Worm (Caenorhabditis elegans) whole organism, young adult: ENCODE measurements around the gene dyf-19.

Experiments used
- B0035.1 ChIP-seq: sonication (generic microtip); optimal IDR thresholded peaks from 2 replicates; lab custom pipeline; 2016; ENCODE audit warnings: missing genetic modification characterization, mild to moderate bottlenecking, missing compliant biosample characterization, missing genotype, missing genetic modification reagents
- C17E4.6 ChIP-seq: fragments of 200-800 bp; sonication (Bioruptor generic); IDR thresholded peaks from 2 replicates; pipeline ENCODE4 v1.3.6; 2022; ENCODE audit warnings: missing genetic modification reagents, missing genetic modification characterization, missing compliant biosample characterization
- F23B12.7 ChIP-seq: sonication (generic microtip); optimal IDR thresholded peaks from 2 replicates; lab custom pipeline; 2017; ENCODE audit warnings: missing genetic modification characterization, mild to moderate bottlenecking, missing compliant biosample characterization, antibody characterized with exemption, moderate library complexity; ENCODE audit not compliant: insufficient read depth
- F39B2.1 ChIP-seq: fragments of 200-800 bp; sonication (Bioruptor generic); IDR thresholded peaks from 2 replicates; pipeline ENCODE4 v1.3.6; 2022; ENCODE audit warnings: missing genetic modification reagents, missing genetic modification characterization, missing compliant biosample characterization
- F55B11.4 ChIP-seq: sonication (generic microtip); optimal IDR thresholded peaks from 2 replicates; lab custom pipeline; 2016; ENCODE audit warnings: missing compliant biosample characterization, missing genetic modification characterization, borderline replicate concordance; ENCODE audit not compliant: insufficient read depth
- F57C9.4 ChIP-seq: sonication (generic microtip); optimal IDR thresholded peaks from 2 replicates; lab custom pipeline; 2017; ENCODE audit warnings: mild to moderate bottlenecking, missing genetic modification characterization, missing compliant biosample characterization
- K12H6.12 ChIP-seq: fragments of 200-800 bp; sonication (Bioruptor generic); optimal IDR thresholded peaks from 2 replicates; lab custom pipeline; 2018; ENCODE audit warnings: mild to moderate bottlenecking, missing genetic modification characterization, missing compliant biosample characterization
- T26A5.8 ChIP-seq: sonication (generic microtip); optimal IDR thresholded peaks from 2 replicates; lab custom pipeline; 2016; ENCODE audit warnings: missing genetic modification characterization, missing compliant biosample characterization
- Y53F4B.3 ChIP-seq: fragments of 200-800 bp; sonication (Bioruptor generic); IDR thresholded peaks from 2 replicates; pipeline ENCODE4 v1.3.6; 2022; ENCODE audit warnings: missing genetic modification reagents, missing genetic modification characterization, missing compliant biosample characterization
- Y53G8AR.9 ChIP-seq: fragments of 200-800 bp; sonication (Bioruptor generic); conservative IDR thresholded peaks from 2 replicates; pipeline ENCODE4 v1.3.6; 2022; ENCODE audit warnings: missing genetic modification reagents, missing genetic modification characterization, missing compliant biosample characterization
- Y95B8A.8 ChIP-seq: fragments of 200-800 bp; sonication (Bioruptor generic); IDR thresholded peaks from 2 replicates; pipeline ENCODE4 v1.3.6; 2022; ENCODE audit warnings: missing genetic modification reagents, missing genetic modification characterization, missing compliant biosample characterization
- aptf-3 ChIP-seq: fragments of 200-800 bp; sonication (Bioruptor generic); IDR thresholded peaks from 2 replicates; pipeline ENCODE4 v1.3.6; 2022; ENCODE audit warnings: missing genetic modification characterization, missing compliant biosample characterization
- atf-7 ChIP-seq: sonication (generic microtip); optimal IDR thresholded peaks from 2 replicates; lab custom pipeline; 2017; ENCODE audit warnings: mild to moderate bottlenecking, missing genetic modification characterization, missing compliant biosample characterization
- attf-3 ChIP-seq: fragments of 200-800 bp; sonication (Bioruptor generic); conservative IDR thresholded peaks from 2 replicates; pipeline ENCODE4 v1.3.6; 2022; ENCODE audit warnings: missing genetic modification reagents, missing genetic modification characterization, missing compliant biosample characterization
- attf-5 ChIP-seq: fragments of 200-800 bp; sonication (Bioruptor generic); optimal IDR thresholded peaks from 2 replicates; lab custom pipeline; 2018; ENCODE audit warnings: mild to moderate bottlenecking, missing genetic modification characterization, missing compliant biosample characterization
- attf-6 ChIP-seq: fragments of 200-800 bp; sonication (Bioruptor generic); IDR thresholded peaks from 2 replicates; pipeline ENCODE4 v1.3.6; 2022; ENCODE audit warnings: missing genetic modification reagents, missing genetic modification characterization, missing compliant biosample characterization
- cebp-1 ChIP-seq, 2 experiments: fragments of 200-800 bp in 1 of 2; sonication (Bioruptor generic) in 1 of 2; sonication (generic microtip) in 1 of 2; IDR thresholded peaks in 1 of 2; optimal IDR thresholded peaks in 1 of 2; 2 replicates each; pipeline versions ENCODE4 v1.3.6 to Lab custom; 2017 to 2022; ENCODE audit warnings: missing compliant biosample characterization in 2 of 2, missing genetic modification characterization in 2 of 2, mild to moderate bottlenecking in 1 of 2, missing genetic modification reagents in 1 of 2, moderate library complexity in 1 of 2
- ceh-40 ChIP-seq: fragments of 200-800 bp; sonication (Bioruptor generic); IDR thresholded peaks from 2 replicates; pipeline ENCODE4 v1.3.6; 2022; ENCODE audit warnings: missing genetic modification characterization, missing compliant biosample characterization
- ceh-58 ChIP-seq: fragments of 200-800 bp; sonication (Bioruptor generic); IDR thresholded peaks from 2 replicates; pipeline ENCODE4 v1.3.6; 2022; ENCODE audit warnings: missing genetic modification characterization, missing compliant biosample characterization
- ceh-79 ChIP-seq: sonication (generic microtip); optimal IDR thresholded peaks from 2 replicates; lab custom pipeline; 2017; ENCODE audit warnings: mild to moderate bottlenecking, missing genetic modification characterization, missing compliant biosample characterization
- chd-7 ChIP-seq: sonication (generic microtip); optimal IDR thresholded peaks from 2 replicates; lab custom pipeline; 2016; ENCODE audit warnings: mild to moderate bottlenecking, missing genetic modification characterization, moderate library complexity, missing compliant biosample characterization
- dox-1 ChIP-seq: fragments of 200-800 bp; sonication (Bioruptor generic); IDR thresholded peaks from 2 replicates; pipeline ENCODE4 v1.3.6; 2022; ENCODE audit warnings: missing genetic modification reagents, missing genetic modification characterization, missing compliant biosample characterization
- egl-18 ChIP-seq: fragments of 200-800 bp; sonication (Bioruptor generic); IDR thresholded peaks from 2 replicates; pipeline ENCODE4 v1.3.6; 2022; ENCODE audit warnings: missing genetic modification reagents, missing genetic modification characterization, missing compliant biosample characterization
- hmg-1.2 ChIP-seq: fragments of 200-800 bp; sonication (Bioruptor generic); IDR thresholded peaks from 2 replicates; pipeline ENCODE4 v1.3.6; 2022; ENCODE audit warnings: missing genetic modification reagents, missing genetic modification characterization, missing compliant biosample characterization
- hmg-20 ChIP-seq: fragments of 200-800 bp; sonication (Bioruptor generic); IDR thresholded peaks from 2 replicates; pipeline ENCODE4 v1.3.6; 2022; ENCODE audit warnings: missing genetic modification reagents, missing genetic modification characterization, missing compliant biosample characterization
- hrde-1 ChIP-seq: sonication (generic microtip); optimal IDR thresholded peaks from 2 replicates; lab custom pipeline; 2016; ENCODE audit warnings: missing genetic modification characterization, mild to moderate bottlenecking, missing compliant biosample characterization, moderate library complexity, missing genotype, missing genetic modification reagents, borderline replicate concordance
- lin-26 ChIP-seq: fragments of 200-800 bp; sonication (Bioruptor generic); IDR thresholded peaks from 2 replicates; pipeline ENCODE4 v1.3.6; 2022; ENCODE audit warnings: missing genetic modification reagents, missing genetic modification characterization, missing compliant biosample characterization
- lin-54 ChIP-seq: fragments of 200-800 bp; sonication (Bioruptor generic); optimal IDR thresholded peaks from 2 replicates; lab custom pipeline; 2018; ENCODE audit warnings: mild to moderate bottlenecking, missing genetic modification characterization, missing compliant biosample characterization
- madf-10 ChIP-seq: sonication (generic microtip); optimal IDR thresholded peaks from 2 replicates; lab custom pipeline; 2016; ENCODE audit warnings: mild to moderate bottlenecking, missing genetic modification characterization, missing compliant biosample characterization
- madf-6 ChIP-seq: fragments of 200-800 bp; sonication (Bioruptor generic); IDR thresholded peaks from 2 replicates; pipeline ENCODE4 v1.3.6; 2022; ENCODE audit warnings: missing genetic modification reagents, missing genetic modification characterization, missing compliant biosample characterization
- madf-8 ChIP-seq: fragments of 200-800 bp; sonication (Bioruptor generic); conservative IDR thresholded peaks from 2 replicates; pipeline ENCODE4 v1.3.6; 2022; ENCODE audit warnings: missing genetic modification reagents, missing genetic modification characterization, missing compliant biosample characterization
- nfya-1 ChIP-seq: sonication (generic microtip); optimal IDR thresholded peaks from 2 replicates; lab custom pipeline; 2017; ENCODE audit warnings: antibody characterized with exemption, missing compliant biosample characterization, missing genetic modification characterization, borderline replicate concordance; ENCODE audit not compliant: insufficient read depth
- nhr-179 ChIP-seq: sonication (generic microtip); optimal IDR thresholded peaks from 2 replicates; lab custom pipeline; 2016; ENCODE audit warnings: mild to moderate bottlenecking, missing genetic modification characterization, missing compliant biosample characterization
- nhr-27 ChIP-seq: fragments of 200-800 bp; sonication (Bioruptor generic); optimal IDR thresholded peaks from 2 replicates; lab custom pipeline; 2018; ENCODE audit warnings: mild to moderate bottlenecking, missing genetic modification characterization, moderate library complexity, missing compliant biosample characterization
- pbrm-1 ChIP-seq: fragments of 200-800 bp; sonication (Bioruptor generic); IDR thresholded peaks from 2 replicates; pipeline ENCODE4 v1.3.6; 2022; ENCODE audit warnings: missing genetic modification reagents, missing genetic modification characterization, missing compliant biosample characterization
- rcor-1 ChIP-seq: fragments of 200-800 bp; sonication (Bioruptor generic); IDR thresholded peaks from 2 replicates; pipeline ENCODE4 v1.3.6; 2022; ENCODE audit warnings: missing genetic modification reagents, missing genetic modification characterization, missing compliant biosample characterization
- rpc-1 ChIP-seq, 2 experiments: fragments of 150-350 bp in 1 of 2; sonication (generic microtip) in 1 of 2; optimal IDR thresholded peaks; 2 replicates each; lab custom pipeline; 2014 to 2018; ENCODE audit warnings: missing biosample characterization in 1 of 2, missing genetic modification characterization in 1 of 2, missing genetic modification reagents in 1 of 2, missing genotype in 1 of 2
- sea-2 ChIP-seq: fragments of 200-800 bp; sonication (Bioruptor generic); IDR thresholded peaks from 2 replicates; pipeline ENCODE4 v1.3.6; 2022; ENCODE audit warnings: missing genetic modification characterization, missing compliant biosample characterization
- snpc-1.1 ChIP-seq: sonication (generic microtip); optimal IDR thresholded peaks from 2 replicates; lab custom pipeline; 2017; ENCODE audit warnings: missing genetic modification characterization, mild to moderate bottlenecking, missing compliant biosample characterization, antibody characterized with exemption, moderate library complexity, missing genotype, missing genetic modification reagents; ENCODE audit not compliant: insufficient read depth
- snpc-4 ChIP-seq, 5 experiments: fragments of 150-350 bp in 1 of 5; sonication (generic microtip) in 4 of 5; optimal IDR thresholded peaks; 2 replicates each; lab custom pipeline; 2014 to 2018; ENCODE audit warnings: missing genetic modification characterization in 5 of 5, missing biosample characterization in 3 of 5, antibody characterized with exemption in 2 of 5, mild to moderate bottlenecking in 2 of 5, missing compliant biosample characterization in 2 of 5, missing genotype in 2 of 5, moderate library complexity in 2 of 5, missing genetic modification reagents in 1 of 5
- somi-1 ChIP-seq: fragments of 200-800 bp; sonication (Bioruptor generic); optimal IDR thresholded peaks from 2 replicates; lab custom pipeline; 2018; ENCODE audit warnings: mild to moderate bottlenecking, missing genetic modification characterization, missing compliant biosample characterization
- tbx-9 ChIP-seq: sonication (generic microtip); optimal IDR thresholded peaks from 2 replicates; lab custom pipeline; 2016; ENCODE audit warnings: borderline replicate concordance, missing genetic modification characterization, inconsistent platforms, missing compliant biosample characterization
- tlf-1 ChIP-seq: fragments of 200-800 bp; sonication (Bioruptor generic); optimal IDR thresholded peaks from 2 replicates; lab custom pipeline; 2018; ENCODE audit warnings: mild to moderate bottlenecking, missing genetic modification characterization, missing compliant biosample characterization
- zfh-2 ChIP-seq: fragments of 200-800 bp; sonication (Bioruptor generic); conservative IDR thresholded peaks from 2 replicates; pipeline ENCODE4 v1.3.6; 2022; ENCODE audit warnings: missing genetic modification reagents, missing genetic modification characterization, missing compliant biosample characterization
- ztf-22 ChIP-seq: fragments of 200-800 bp; sonication (Bioruptor generic); optimal IDR thresholded peaks from 2 replicates; lab custom pipeline; 2018; ENCODE audit warnings: mild to moderate bottlenecking, missing genetic modification characterization, moderate library complexity, missing compliant biosample characterization
- ztf-3 ChIP-seq: fragments of 200-800 bp; sonication (Bioruptor generic); optimal IDR thresholded peaks from 2 replicates; lab custom pipeline; 2018; ENCODE audit warnings: mild to moderate bottlenecking, missing genetic modification characterization, missing compliant biosample characterization

Gene dyf-19

ce11 chrV:19622440-19622914 is 2.4 kb upstream of the dyf-19 start, which contains the start of gene Y43F8C.3 (continued):
- TF ChIP-seq K12H6.12 (tag; lab: Kevin White, UChicago) (peak; percentile 77), snpc-4 (GFP tag; optimal IDR thresholded peaks at IDR 0.05; lab: Kevin White, UChicago) (peak; percentile 20), snpc-4 (tag; optimal IDR thresholded peaks at IDR 0.05; lab: Kevin White, UChicago) (peak in 1 of 4 experiments; percentile 38), nfya-1 (tag; lab: Kevin White, UChicago) (no peak), somi-1 (GFP tag; lab: Kevin White, UChicago) (peak; percentile 33), nhr-179 (tag; lab: Kevin White, UChicago) (no peak), C17E4.6 (GFP tag; lab: Robert Waterston, UW) (no peak), madf-8 (GFP tag; lab: Robert Waterston, UW) (no peak), ztf-3 (no peak), Y53G8AR.9 (no peak), chd-7 (peak; percentile 31), nhr-27 (tag; lab: Kevin White, UChicago) (no peak), lin-26 (GFP tag; lab: Robert Waterston, UW) (no peak), F23B12.7 (peak; percentile 58), hmg-20 (no peak), dox-1 (GFP tag; lab: Robert Waterston, UW) (peak; percentile 86), F39B2.1 (GFP tag; lab: Robert Waterston, UW) (no peak), attf-3 (GFP tag; lab: Robert Waterston, UW) (no peak), attf-5 (GFP tag; lab: Kevin White, UChicago) (peak; percentile 27), rpc-1 (optimal IDR thresholded peaks at IDR 0.05; lab: Kevin White, UChicago) (no peak), rpc-1 (tag; optimal IDR thresholded peaks at IDR 0.05; lab: Kevin White, UChicago) (no peak), F57C9.4 (tag; lab: Kevin White, UChicago) (no peak), Y53F4B.3 (GFP tag; lab: Robert Waterston, UW) (no peak), ceh-79 (no peak), sea-2 (GFP tag; lab: Robert Waterston, UW) (no peak), Y95B8A.8 (GFP tag; lab: Robert Waterston, UW) (no peak), ceh-40 (GFP tag; lab: Robert Waterston, UW) (no peak), B0035.1 (no peak), ztf-22 (GFP tag; lab: Kevin White, UChicago) (no peak), pbrm-1 (GFP tag; lab: Robert Waterston, UW) (0 out of 2 replicates have a peak, but pooled peaks have one; percentile 32), rcor-1 (GFP tag; lab: Robert Waterston, UW) (0 out of 2 replicates have a peak, but pooled peaks have one; percentile 38), aptf-3 (GFP tag; lab: Robert Waterston, UW) (no peak), attf-6 (GFP tag; lab: Robert Waterston, UW) (no peak), madf-10 (tag; lab: Kevin White, UChicago) (no peak), tlf-1 (GFP tag; lab: Kevin White, UChicago) (no peak), egl-18 (GFP tag; lab: Robert Waterston, UW) (no peak), ceh-58 (no peak), madf-6 (GFP tag; lab: Robert Waterston, UW) (no peak), snpc-1.1 (no peak), lin-54 (GFP tag; lab: Kevin White, UChicago) (peak; percentile 19), F55B11.4 (no peak), hmg-1.2 (peak; percentile 70), atf-7 (tag; lab: Kevin White, UChicago) (peak; percentile 28), cebp-1 (GFP tag; IDR thresholded peaks at IDR 0.05; lab: Robert Waterston, UW) (no peak), cebp-1 (tag; optimal IDR thresholded peaks at IDR 0.05; lab: Kevin White, UChicago) (peak; percentile 78), hrde-1 (tag; lab: Kevin White, UChicago) (no peak), zfh-2 (GFP tag; lab: Robert Waterston, UW) (peak; percentile 99), T26A5.8 (no peak), tbx-9 (tag; lab: Kevin White, UChicago) (no peak)
